Fruit fly (Drosophila melanogaster): ENCODE data around the gene Or65b.

Or65b gene

dm6 chr3L:6352232-6352631 is 26.8 kb downstream of the Or65b start, which contains the start of gene CG13300 (continued):
- TF ChIP-seq stwl (tag; optimal IDR thresholded peaks at IDR 0.05) (peak; percentile 36), gcm2 (GFP tag; optimal IDR thresholded peaks at IDR 0.05) (no peak), gsb-n (tag; optimal IDR thresholded peaks at IDR 0.05) (peak; percentile 35), ATbp (GFP tag; optimal IDR thresholded peaks at IDR 0.05) (no peak), Adf1 (GFP tag; IDR thresholded peaks at IDR 0.05) (peak; percentile 76), NFAT (GFP tag; IDR thresholded peaks at IDR 0.05) (0 out of 2 replicates have a peak, but pooled peaks have one; percentile 30), HLH4C (GFP tag; IDR thresholded peaks at IDR 0.05; ENCODE audit: partially characterized antibody) (peak; percentile 49; the same call in 1 of the 3 replicates), Med (GFP tag) (peak; percentile 81), BtbVII (GFP tag; optimal IDR thresholded peaks at IDR 0.05) (peak; percentile 31), vvl (GFP tag; IDR thresholded peaks at IDR 0.05) (peak; percentile 64; the same call in 1 of the 2 replicates), CG17829 (tag; optimal IDR thresholded peaks at IDR 0.05) (peak; percentile 47), CG15514 (GFP tag; optimal IDR thresholded peaks at IDR 0.05) (peak; percentile 6), CG9437 (GFP tag; optimal IDR thresholded peaks at IDR 0.05) (no peak), grau (tag; optimal IDR thresholded peaks at IDR 0.05) (peak; percentile 29), sqz (GFP tag; optimal IDR thresholded peaks at IDR 0.05) (peak; percentile 21), Scr (GFP tag; IDR thresholded peaks at IDR 0.05; ENCODE audit: partially characterized antibody) (peak; percentile 42; the same call in 1 of the 2 replicates), nau (GFP tag; optimal IDR thresholded peaks at IDR 0.05) (peak; percentile 12), Max (GFP tag; optimal IDR thresholded peaks at IDR 0.05) (no peak), NC2α (GFP tag; optimal IDR thresholded peaks at IDR 0.05) (no peak), CG33557 (GFP tag; optimal IDR thresholded peaks at IDR 0.05) (peak; percentile 24), Dll (GFP tag; IDR thresholded peaks at IDR 0.05; ENCODE audit: partially characterized antibody) (0 out of 4 replicates have a peak, but pooled peaks have one; percentile 21), CG4707 (GFP tag; optimal IDR thresholded peaks at IDR 0.05) (peak; percentile 23), unpg (GFP tag; optimal IDR thresholded peaks at IDR 0.05) (peak; percentile 46), Deaf1 (tag; optimal IDR thresholded peaks at IDR 0.05) (peak; percentile 43), CG2202 (tag; optimal IDR thresholded peaks at IDR 0.05) (peak; percentile 34)

- TF ChIP-seq CG4282 (GFP tag; optimal IDR thresholded peaks at IDR 0.05): no peak
- peak in 1 of 2 experiments; percentile 67 for TF ChIP-seq bsh (GFP tag; optimal IDR thresholded peaks at IDR 0.05)
Measured at dm6 chr3L:6355032-6355431, 29.6 kb downstream of the Or65b start.

- TF ChIP-seq yki (optimal IDR thresholded peaks at IDR 0.05): no peak
- no peak for TF ChIP-seq CG4854 (GFP tag; optimal IDR thresholded peaks at IDR 0.05)
- no peak for TF ChIP-seq CG1647 (GFP tag; optimal IDR thresholded peaks at IDR 0.05)
- TF ChIP-seq CG17829 (tag; optimal IDR thresholded peaks at IDR 0.05): no peak
- TF ChIP-seq sob (GFP tag; IDR thresholded peaks at IDR 0.05): no peak
- TF ChIP-seq CHES-1-like (GFP tag; optimal IDR thresholded peaks at IDR 0.05): no peak
Measured at dm6 chr3L:6357152-6357551, 31.7 kb downstream of the Or65b start.

- TF ChIP-seq CG17829 (tag; optimal IDR thresholded peaks at IDR 0.05) (peak; percentile 12), bsh (GFP tag; optimal IDR thresholded peaks at IDR 0.05) (peak; percentile 12 to 29), amos (GFP tag; IDR thresholded peaks at IDR 0.05; ENCODE audit: partially characterized antibody) (no peak), Xrp1 (GFP tag; IDR thresholded peaks at IDR 0.05) (peak; percentile 39; the same call in 1 of the 2 replicates), CG10979 (tag; optimal IDR thresholded peaks at IDR 0.05) (peak; percentile 15), CG4404 (GFP tag; IDR thresholded peaks at IDR 0.05) (peak; percentile 26; the same call in 1 of the 2 replicates), Gug (GFP tag; IDR thresholded peaks at IDR 0.05) (no peak), CG10565 (GFP tag; optimal IDR thresholded peaks at IDR 0.05) (no peak), lbe (GFP tag; optimal IDR thresholded peaks at IDR 0.05) (peak; percentile 28), slou (GFP tag; optimal IDR thresholded peaks at IDR 0.05) (no peak), CG13123 (GFP tag; optimal IDR thresholded peaks at IDR 0.05) (no peak), klu (GFP tag; IDR thresholded peaks at IDR 0.05) (no peak), D19B (GFP tag; optimal IDR thresholded peaks at IDR 0.05) (no peak), nom (GFP tag; optimal IDR thresholded peaks at IDR 0.05) (peak; percentile 75), row (GFP tag; IDR thresholded peaks at IDR 0.05) (peak; percentile 15; the same call in 1 of the 3 replicates), Blimp-1 (GFP tag; optimal IDR thresholded peaks at IDR 0.05) (peak; percentile 12), sens (GFP tag) (peak; percentile 33)
Measured at dm6 chr3L:6358501-6358900, 33.1 kb downstream of the Or65b start.
